Worm (Caenorhabditis elegans) whole organism, L4 larva: ENCODE data around the gene srw-36.

Experiments used
- ama-1 ChIP-seq: fragments of 150-350 bp; optimal IDR thresholded peaks from 2 replicates; lab custom pipeline; 2014; ENCODE audit warnings: inconsistent platforms, mixed read lengths
- ceh-82 ChIP-seq: sonication (generic microtip); optimal IDR thresholded peaks from 2 replicates; lab custom pipeline; 2017; ENCODE audit warnings: missing biosample characterization, missing genetic modification characterization
- ces-1 ChIP-seq: fragments of 150-350 bp; sonication (generic microtip); optimal IDR thresholded peaks from 4 replicates; lab custom pipeline; 2014; ENCODE audit warnings: missing biosample characterization, missing genetic modification reagents, missing genetic modification characterization
- gei-8 ChIP-seq: fragments of 200-800 bp; sonication (Bioruptor generic); optimal IDR thresholded peaks from 2 replicates; lab custom pipeline; 2018; ENCODE audit warnings: mild to moderate bottlenecking, missing genetic modification characterization, missing compliant biosample characterization
- lin-13 ChIP-seq: fragments of 150-350 bp; optimal IDR thresholded peaks from 2 replicates; lab custom pipeline; 2014; ENCODE audit warnings: missing biosample characterization, missing genetic modification reagents, missing genetic modification characterization
- nhr-10 ChIP-seq: fragments of 150-350 bp; optimal IDR thresholded peaks from 2 replicates; lab custom pipeline; 2014; ENCODE audit warnings: missing biosample characterization, missing genetic modification characterization
- nhr-11 ChIP-seq: fragments of 150-350 bp; optimal IDR thresholded peaks from 2 replicates; lab custom pipeline; 2014; ENCODE audit warnings: missing biosample characterization, missing genetic modification characterization
- nhr-25 ChIP-seq: sonication (generic microtip); optimal IDR thresholded peaks from 2 replicates; lab custom pipeline; 2017; ENCODE audit warnings: missing genetic modification characterization, mild to moderate bottlenecking, missing compliant biosample characterization, antibody characterized with exemption, moderate library complexity, borderline replicate concordance; ENCODE audit not compliant: insufficient read depth
- nhr-76 ChIP-seq: fragments of 150-350 bp; optimal IDR thresholded peaks from 2 replicates; lab custom pipeline; 2014; ENCODE audit warnings: missing biosample characterization, missing genetic modification characterization
- saeg-2 ChIP-seq: fragments of 200-800 bp; sonication (Bioruptor generic); IDR thresholded peaks from 2 replicates; pipeline ENCODE4 v1.3.6; 2022; ENCODE audit warnings: missing genetic modification reagents, missing genetic modification characterization, missing compliant biosample characterization
- skn-1 ChIP-seq: fragments of 150-350 bp; optimal IDR thresholded peaks from 2 replicates; lab custom pipeline; 2014; ENCODE audit warnings: missing biosample characterization, missing genetic modification characterization
- unc-39 ChIP-seq: sonication (generic microtip); optimal IDR thresholded peaks from 2 replicates; lab custom pipeline; 2017; ENCODE audit warnings: missing biosample characterization, missing genetic modification characterization
- unc-62 ChIP-seq, 3 experiments: fragments of 150-350 bp in 1 of 3; sonication (generic microtip); optimal IDR thresholded peaks in 2 of 3; peaks in 1 of 3; 1 replicate in 1 of 3; 2 replicates in 2 of 3; lab custom pipeline; 2014 to 2017; ENCODE audit warnings: missing biosample characterization in 3 of 3, missing genetic modification characterization in 3 of 3, missing genetic modification reagents in 3 of 3, missing genotype in 1 of 3

ce11 chrV:16731600-16731999 is 48.6 kb downstream of the srw-36 start, which contains the start of gene srz-100:
- no peak for TF ChIP-seq saeg-2 (GFP tag; lab: Robert Waterston, UW)
- TF ChIP-seq nhr-25 (tag; lab: Kevin White, UChicago): no peak
- no peak for TF ChIP-seq nhr-10 (tag; lab: Kevin White, UChicago)
- no peak for TF ChIP-seq lin-13 (GFP tag; lab: Kevin White, UChicago)
- no peak for TF ChIP-seq ces-1 (GFP tag; lab: Kevin White, UChicago)
- no peak for TF ChIP-seq ama-1
- TF ChIP-seq skn-1: no peak
- no peak for TF ChIP-seq gei-8 (GFP tag; lab: Kevin White, UChicago)
- TF ChIP-seq unc-39: no peak
- TF ChIP-seq nhr-76 (tag; lab: Kevin White, UChicago): no peak
- no peak for TF ChIP-seq nhr-11 (tag; lab: Kevin White, UChicago)
- no peak for TF ChIP-seq unc-62 (GFP tag; optimal IDR thresholded peaks at IDR 0.05 in 1 of 2; lab: Kevin White, UChicago)
- TF ChIP-seq unc-62 (tag; optimal IDR thresholded peaks at IDR 0.05; lab: Kevin White, UChicago): no peak
- no peak for TF ChIP-seq ceh-82 (tag; lab: Kevin White, UChicago)
